Worm (Caenorhabditis elegans) whole organism, L1 larva: ENCODE data around the gene atp-5.

ENCODE experiments used
- F16B12.6 ChIP-seq: fragments of 150-350 bp; optimal IDR thresholded peaks from 2 replicates; lab custom pipeline; 2014; ENCODE audit warnings: missing biosample characterization, missing genetic modification characterization
- blmp-1 ChIP-seq: fragments of 150-350 bp; optimal IDR thresholded peaks from 2 replicates; lab custom pipeline; 2014; ENCODE audit warnings: missing biosample characterization, missing genetic modification characterization
- ceh-90 ChIP-seq: sonication (generic microtip); optimal IDR thresholded peaks from 2 replicates; lab custom pipeline; 2016; ENCODE audit warnings: missing genetic modification characterization, missing compliant biosample characterization
- dsc-1 ChIP-seq: sonication (generic microtip); optimal IDR thresholded peaks from 2 replicates; lab custom pipeline; 2016; ENCODE audit warnings: mild to moderate bottlenecking, missing genetic modification characterization, missing compliant biosample characterization
- efl-1 ChIP-seq, 4 experiments: fragments of 150-350 bp; optimal IDR thresholded peaks in 3 of 4; peaks in 1 of 4; 1 replicate in 1 of 4; 2 replicates in 3 of 4; lab custom pipeline; 2014; ENCODE audit warnings: missing biosample characterization in 2 of 4, missing genetic modification characterization in 2 of 4, missing genetic modification reagents in 2 of 4
- egl-13 ChIP-seq: sonication (generic microtip); optimal IDR thresholded peaks from 2 replicates; lab custom pipeline; 2016; ENCODE audit warnings: missing genotype, missing genetic modification reagents, missing genetic modification characterization, missing compliant biosample characterization
- fkh-4 ChIP-seq: sonication (generic microtip); optimal IDR thresholded peaks from 2 replicates; lab custom pipeline; 2016; ENCODE audit warnings: missing compliant biosample characterization, missing genetic modification characterization, borderline replicate concordance
- fkh-8 ChIP-seq: sonication (generic microtip); optimal IDR thresholded peaks from 2 replicates; lab custom pipeline; 2016; ENCODE audit warnings: mild to moderate bottlenecking, missing genetic modification characterization, missing compliant biosample characterization
- fos-1 ChIP-seq: fragments of 150-350 bp; optimal IDR thresholded peaks from 2 replicates; lab custom pipeline; 2014; ENCODE audit warnings: missing biosample characterization, missing genetic modification characterization
- hpl-2 ChIP-seq: fragments of 150-350 bp; optimal IDR thresholded peaks from 2 replicates; lab custom pipeline; 2014; ENCODE audit warnings: missing biosample characterization, missing genetic modification reagents, missing genetic modification characterization
- lin-14 ChIP-seq: fragments of 200-800 bp; sonication (Bioruptor generic); optimal IDR thresholded peaks from 2 replicates; lab custom pipeline; 2018; ENCODE audit warnings: mild to moderate bottlenecking, missing genetic modification characterization, moderate library complexity, missing compliant biosample characterization
- lin-15B ChIP-seq: fragments of 150-350 bp; sonication (generic microtip); optimal IDR thresholded peaks from 3 replicates; lab custom pipeline; 2014; ENCODE audit warnings: missing biosample characterization, missing genetic modification characterization
- lin-35 ChIP-seq, 2 experiments: fragments of 150-350 bp; optimal IDR thresholded peaks; 2 replicates each; lab custom pipeline; 2014; ENCODE audit warnings: missing biosample characterization in 2 of 2, missing genetic modification characterization in 2 of 2, missing genetic modification reagents in 2 of 2
- lsy-2 ChIP-seq, 2 experiments: fragments of 150-350 bp; optimal IDR thresholded peaks; 2 replicates each; lab custom pipeline; 2014; ENCODE audit warnings: missing biosample characterization in 2 of 2, missing genetic modification characterization in 2 of 2
- mdl-1 ChIP-seq, 2 experiments: fragments of 150-350 bp; optimal IDR thresholded peaks; 2 replicates each; lab custom pipeline; 2014 to 2017; ENCODE audit warnings: missing biosample characterization in 2 of 2, missing genetic modification characterization in 2 of 2, inconsistent platforms in 1 of 2
- mef-2 ChIP-seq: fragments of 150-350 bp; optimal IDR thresholded peaks from 2 replicates; lab custom pipeline; 2014; ENCODE audit warnings: missing biosample characterization, missing genetic modification characterization
- mep-1 ChIP-seq: fragments of 150-350 bp; optimal IDR thresholded peaks from 2 replicates; lab custom pipeline; 2014; ENCODE audit warnings: missing biosample characterization, missing genetic modification characterization
- nhr-11 ChIP-seq: fragments of 150-350 bp; optimal IDR thresholded peaks from 2 replicates; lab custom pipeline; 2014; ENCODE audit warnings: missing biosample characterization, missing genetic modification characterization
- nhr-20 ChIP-seq: sonication (generic microtip); optimal IDR thresholded peaks from 2 replicates; lab custom pipeline; 2016; ENCODE audit warnings: mild to moderate bottlenecking, missing genetic modification characterization, missing compliant biosample characterization
- nhr-47 ChIP-seq: sonication (generic microtip); optimal IDR thresholded peaks from 2 replicates; lab custom pipeline; 2016; ENCODE audit warnings: mild to moderate bottlenecking, missing genetic modification characterization, moderate library complexity, missing compliant biosample characterization
- nhr-71 ChIP-seq: sonication (generic microtip); optimal IDR thresholded peaks from 2 replicates; lab custom pipeline; 2016; ENCODE audit warnings: mild to moderate bottlenecking, missing genetic modification characterization, moderate library complexity, missing compliant biosample characterization
- nhr-77 ChIP-seq: fragments of 150-350 bp; optimal IDR thresholded peaks from 2 replicates; lab custom pipeline; 2014; ENCODE audit warnings: missing biosample characterization, missing genetic modification characterization
- nhr-85 ChIP-seq: sonication (generic microtip); peaks from one replicate; lab custom pipeline; 2016; ENCODE audit warnings: missing genetic modification characterization, inconsistent platforms, missing compliant biosample characterization
- pag-3 ChIP-seq: sonication (generic microtip); optimal IDR thresholded peaks from 2 replicates; lab custom pipeline; 2017; ENCODE audit warnings: missing genetic modification characterization, mild to moderate bottlenecking, missing compliant biosample characterization, antibody characterized with exemption, borderline replicate concordance; ENCODE audit not compliant: insufficient read depth
- pqm-1 ChIP-seq: sonication (generic microtip); optimal IDR thresholded peaks from 3 replicates; lab custom pipeline; 2017; ENCODE audit warnings: missing biosample characterization, missing genetic modification characterization
- rnt-1 ChIP-seq: sonication (generic microtip); optimal IDR thresholded peaks from 2 replicates; lab custom pipeline; 2016; ENCODE audit warnings: mild to moderate bottlenecking, missing genetic modification characterization, moderate library complexity, missing compliant biosample characterization
- snu-23 ChIP-seq: sonication (generic microtip); optimal IDR thresholded peaks from 2 replicates; lab custom pipeline; 2016; ENCODE audit warnings: missing genetic modification characterization, missing compliant biosample characterization
- swsn-7 ChIP-seq: sonication (generic microtip); optimal IDR thresholded peaks from 2 replicates; lab custom pipeline; 2016; ENCODE audit warnings: missing genetic modification characterization, missing compliant biosample characterization
- tbx-2 ChIP-seq: sonication (generic microtip); optimal IDR thresholded peaks from 2 replicates; lab custom pipeline; 2016; ENCODE audit warnings: missing genetic modification characterization, missing compliant biosample characterization
- unc-98 ChIP-seq: fragments of 200-800 bp; sonication (Bioruptor generic); IDR thresholded peaks from 2 replicates; pipeline ENCODE4 v1.3.6; 2022; ENCODE audit warnings: missing genetic modification characterization, missing compliant biosample characterization
- xbp-1 ChIP-seq: sonication (generic microtip); optimal IDR thresholded peaks from 2 replicates; lab custom pipeline; 2016; ENCODE audit warnings: missing genetic modification characterization, missing compliant biosample characterization
- zag-1 ChIP-seq: fragments of 150-350 bp; optimal IDR thresholded peaks from 2 replicates; lab custom pipeline; 2014; ENCODE audit warnings: missing biosample characterization, missing genetic modification characterization

Gene atp-5

ce11 chrV:11141179-11141578 is 17.5 kb upstream of the atp-5 start, which contains the start of gene folt-1:
TSS of gene folt-1 (plus strand) at chrV:11141479.
- TF ChIP-seq lsy-2 (tag; optimal IDR thresholded peaks at IDR 0.05; lab: Kevin White, UChicago), result no peak
- TF ChIP-seq pag-3 (tag; lab: Kevin White, UChicago), result no peak
- TF ChIP-seq xbp-1 (tag; lab: Kevin White, UChicago), result no peak
- TF ChIP-seq hpl-2 (GFP tag; lab: Kevin White, UChicago), result no peak
- no peak for TF ChIP-seq fos-1 (tag; lab: Kevin White, UChicago)
- no peak for TF ChIP-seq mef-2 (tag; lab: Kevin White, UChicago)

- TF ChIP-seq nhr-85 (peak; percentile 3), F16B12.6 (tag; lab: Kevin White, UChicago) (no peak), efl-1 (optimal IDR thresholded peaks at IDR 0.05; lab: Kevin White, UChicago) (peak in 1 of 2 experiments; percentile 25), efl-1 (GFP tag; optimal IDR thresholded peaks at IDR 0.05 in 1 of 2; lab: Kevin White, UChicago) (no peak), mep-1 (tag; lab: Kevin White, UChicago) (peak; percentile 25), snu-23 (GFP tag; lab: Kevin White, UChicago) (peak; percentile 13), egl-13 (tag; lab: Kevin White, UChicago) (no peak), lin-14 (GFP tag; lab: Kevin White, UChicago) (peak; percentile 84), lsy-2 (tag; optimal IDR thresholded peaks at IDR 0.05; lab: Kevin White, UChicago) (peak in 1 of 2 experiments; percentile 47), swsn-7 (peak; percentile 16), nhr-77 (tag; lab: Kevin White, UChicago) (no peak), tbx-2 (tag; lab: Kevin White, UChicago) (peak; percentile 32), mdl-1 (tag; optimal IDR thresholded peaks at IDR 0.05; lab: Kevin White, UChicago) (peak in 1 of 2 experiments; percentile 15), ceh-90 (tag; lab: Kevin White, UChicago) (no peak), nhr-20 (tag; lab: Kevin White, UChicago) (peak; percentile 44), fkh-8 (tag; lab: Kevin White, UChicago) (peak; percentile 6), blmp-1 (tag; lab: Kevin White, UChicago) (peak; percentile 22), nhr-71 (tag; lab: Kevin White, UChicago) (peak; percentile 48), rnt-1 (tag; lab: Kevin White, UChicago) (peak; percentile 41), dsc-1 (tag; lab: Kevin White, UChicago) (peak; percentile 50), lin-35 (GFP tag; optimal IDR thresholded peaks at IDR 0.05; lab: Kevin White, UChicago) (peak in 1 of 2 experiments; percentile 6)
- TF ChIP-seq, all 84 proteins: peak for 16
These were observed 16.7 kb upstream of the atp-5 start for ce11 chrV:11140326-11140725.

- TF ChIP-seq nhr-47 (no peak), pqm-1 (tag; lab: Kevin White, UChicago) (no peak)
These were observed 10.6 kb upstream of the atp-5 start, which contains the start of gene glb-3 for ce11 chrV:11134296-11134695. TSS of gene glb-3 (plus strand) at chrV:11134596.

ce11 chrV:11133516-11133915 is 9.8 kb upstream of the atp-5 start:
- TF ChIP-seq zag-1 (tag; lab: Kevin White, UChicago), result no peak
- peak; percentile 78 for TF ChIP-seq fkh-4 (tag; lab: Kevin White, UChicago)
- peak; percentile 96 for TF ChIP-seq dsc-1 (tag; lab: Kevin White, UChicago)
- TF ChIP-seq, all 84 proteins: peak for 2

- peak; percentile 54 for TF ChIP-seq fkh-8 (tag; lab: Kevin White, UChicago)
- TF ChIP-seq nhr-71 (tag; lab: Kevin White, UChicago), result peak; percentile 21
- no peak for TF ChIP-seq xbp-1 (tag; lab: Kevin White, UChicago)
- no peak for TF ChIP-seq lin-15B (tag; lab: Kevin White, UChicago)
- no peak for TF ChIP-seq unc-98 (GFP tag; lab: Robert Waterston, UW)
- peak; percentile 0 for TF ChIP-seq nhr-11 (tag; lab: Kevin White, UChicago)
- peak; percentile 6 for TF ChIP-seq lin-14 (GFP tag; lab: Kevin White, UChicago)
These were observed 8.1 kb upstream of the atp-5 start for ce11 chrV:11131801-11132200.
